Worm (Caenorhabditis elegans): ENCODE measurements around the gene F38B2.2.

F38B2.2 gene

DNA sequence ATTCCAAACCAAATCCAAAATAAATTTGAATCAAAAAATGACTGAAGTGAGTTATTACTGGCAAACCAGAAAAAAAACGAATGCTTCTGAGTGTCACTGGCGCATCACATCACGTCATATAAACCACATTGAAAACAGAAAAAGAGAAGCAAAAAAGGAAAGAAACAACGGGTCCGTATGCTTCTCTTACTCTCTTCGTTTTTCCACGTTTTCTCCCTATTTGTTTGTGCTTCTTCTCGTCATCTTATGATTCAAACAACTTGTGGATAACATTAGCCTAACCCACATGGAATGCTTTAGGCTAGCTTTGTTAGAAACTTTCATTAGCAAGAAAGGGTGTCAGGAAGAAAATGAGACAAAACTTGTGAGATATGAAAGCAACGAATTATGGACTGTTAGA is 37.7 kb downstream of the F38B2.2 start (continued):
- TF ChIP-seq attf-4 (tag; optimal IDR thresholded peaks at IDR 0.05) (no peak), ctbp-1 (GFP tag; IDR thresholded peaks at IDR 0.05) (0 out of 2 replicates have a peak, but pooled peaks have one; percentile 30), rbr-2 (tag; optimal IDR thresholded peaks at IDR 0.05) (peak; percentile 1), egl-43 (GFP tag; IDR thresholded peaks at IDR 0.05) (no peak), mdt-29 (GFP tag; IDR thresholded peaks at IDR 0.05) (no peak), unc-39 (tag; optimal IDR thresholded peaks at IDR 0.05) (no peak), spr-1 (tag; optimal IDR thresholded peaks at IDR 0.05) (no peak), ZK337.2 (GFP tag; IDR thresholded peaks at IDR 0.05) (no peak), madf-5 (GFP tag; IDR thresholded peaks at IDR 0.05) (no peak), lsy-2 (tag; optimal IDR thresholded peaks at IDR 0.05) (peak in 1 of 2 experiments; percentile 32), F49E8.2 (tag; optimal IDR thresholded peaks at IDR 0.05; ENCODE audit: borderline replicate concordance) (no peak), Y5F2A.4 (GFP tag; optimal IDR thresholded peaks at IDR 0.05) (no peak), F26F4.8 (GFP tag; conservative IDR thresholded peaks at IDR 0.05) (no peak), T20F7.1 (GFP tag; optimal IDR thresholded peaks at IDR 0.05) (no peak), hlh-30 (tag; optimal IDR thresholded peaks at IDR 0.05; ENCODE audit: insufficient read depth) (peak; percentile 33), unc-62 (GFP tag; optimal IDR thresholded peaks at IDR 0.05 in 1 of 2) (peak in 1 of 2 experiments; percentile 68), unc-62 (tag; optimal IDR thresholded peaks at IDR 0.05) (no peak), mxl-2 (GFP tag; conservative IDR thresholded peaks at IDR 0.05) (no peak), zfp-2 (tag; optimal IDR thresholded peaks at IDR 0.05) (no peak), mdl-1 (tag; optimal IDR thresholded peaks at IDR 0.05) (peak in 1 of 2 experiments; percentile 41)

- TF ChIP-seq ceh-28 (tag; optimal IDR thresholded peaks at IDR 0.05) (no peak), madf-9 (GFP tag; conservative IDR thresholded peaks at IDR 0.05) (no peak), dmd-6 (GFP tag; IDR thresholded peaks at IDR 0.05) (0 out of 2 replicates have a peak, but pooled peaks have one; percentile 8), Y75B8A.6 (GFP tag; IDR thresholded peaks at IDR 0.05) (no peak), nhr-237 (tag; optimal IDR thresholded peaks at IDR 0.05) (no peak), snpc-4 (tag; optimal IDR thresholded peaks at IDR 0.05) (no peak), gei-8 (GFP tag; optimal IDR thresholded peaks at IDR 0.05) (no peak), egl-27 (tag; optimal IDR thresholded peaks at IDR 0.05) (no peak), lsy-2 (tag; optimal IDR thresholded peaks at IDR 0.05) (peak in 1 of 2 experiments; percentile 22), unc-62 (GFP tag; optimal IDR thresholded peaks at IDR 0.05 in 1 of 2) (no peak), unc-62 (tag; optimal IDR thresholded peaks at IDR 0.05) (no peak), zip-11 (GFP tag; IDR thresholded peaks at IDR 0.05) (no peak), pha-4 (GFP tag; IDR thresholded peaks at IDR 0.05) (no peak), pha-4 (tag; optimal IDR thresholded peaks at IDR 0.05) (no peak), fkh-10 (GFP tag; optimal IDR thresholded peaks at IDR 0.05) (no peak), dpl-1 (GFP tag; optimal IDR thresholded peaks at IDR 0.05) (no peak), F10B5.3 (tag; optimal IDR thresholded peaks at IDR 0.05) (no peak), ceh-62 (tag; optimal IDR thresholded peaks at IDR 0.05) (no peak), fos-1 (tag; optimal IDR thresholded peaks at IDR 0.05) (no peak), ceh-20 (GFP tag; IDR thresholded peaks at IDR 0.05) (0 out of 2 replicates have a peak, but pooled peaks have one; percentile 41), unc-130 (GFP tag; optimal IDR thresholded peaks at IDR 0.05) (no peak), ceh-44 (GFP tag; IDR thresholded peaks at IDR 0.05) (no peak), snpc-1.2 (GFP tag; IDR thresholded peaks at IDR 0.05) (no peak), lin-1 (GFP tag; IDR thresholded peaks at IDR 0.05) (no peak), nhr-10 (tag; optimal IDR thresholded peaks at IDR 0.05) (no peak), sdz-12 (GFP tag; optimal IDR thresholded peaks at IDR 0.05) (no peak), daf-16 (GFP tag; optimal IDR thresholded peaks at IDR 0.05) (no peak), daf-16 (tag; optimal IDR thresholded peaks at IDR 0.05) (no peak), F49E8.2 (tag; optimal IDR thresholded peaks at IDR 0.05; ENCODE audit: borderline replicate concordance) (no peak), F26F4.8 (GFP tag; conservative IDR thresholded peaks at IDR 0.05) (no peak), spr-1 (tag; optimal IDR thresholded peaks at IDR 0.05) (no peak), cey-2 (tag; optimal IDR thresholded peaks at IDR 0.05; ENCODE audit: borderline replicate concordance, insufficient read depth) (no peak), arid-1 (GFP tag; conservative IDR thresholded peaks at IDR 0.05) (no peak), nhr-11 (tag; optimal IDR thresholded peaks at IDR 0.05) (no peak), R02D3.7 (tag; optimal IDR thresholded peaks at IDR 0.05) (no peak), zag-1 (tag; optimal IDR thresholded peaks at IDR 0.05) (no peak)
These were observed 38.5 kb downstream of the F38B2.2 start, which contains the start of gene C34F6.10 for ce11 chrX:11240585-11241115. C34F6.10 (minus strand) TSS chrX:11240635.

Measured in whole organism, L4 larva.